Fruit fly (Drosophila melanogaster) whole organism, embryonic: ENCODE measurements around the gene Rcd2.
A peak's percentile ranks its signal among the peaks of the same experiment; 100 is the strongest.

Source experiments
- Bteb2 ChIP-seq: fragments of 200-800 bp; sonication (Bioruptor generic); optimal IDR thresholded peaks from 2 replicates; lab custom pipeline; 2016; ENCODE audit warnings: missing biosample characterization, missing genetic modification characterization
- CG10147 ChIP-seq: fragments of 200-800 bp; sonication (Bioruptor generic); optimal IDR thresholded peaks from 2 replicates; lab custom pipeline; 2019; ENCODE audit warnings: missing biosample characterization, mild to moderate bottlenecking, missing genetic modification characterization, moderate library complexity
- CG10431 ChIP-seq: fragments of 200-800 bp; sonication (Bioruptor generic); optimal IDR thresholded peaks from 3 replicates; lab custom pipeline; 2018; ENCODE audit warnings: missing biosample characterization, mild to moderate bottlenecking, missing genetic modification characterization
- CG12219 ChIP-seq: fragments of 200-800 bp; sonication (Bioruptor generic); optimal IDR thresholded peaks from 3 replicates; lab custom pipeline; 2018; ENCODE audit warnings: missing biosample characterization, mild to moderate bottlenecking, missing genetic modification characterization
- CG14710 ChIP-seq: fragments of 200-800 bp; sonication (Bioruptor generic); optimal IDR thresholded peaks from 3 replicates; lab custom pipeline; 2019; ENCODE audit warnings: missing biosample characterization, mild to moderate bottlenecking, missing genetic modification characterization, moderate library complexity
- CG1647 ChIP-seq: fragments of 200-800 bp; sonication (Bioruptor generic); optimal IDR thresholded peaks from 3 replicates; lab custom pipeline; 2016; ENCODE audit warnings: missing biosample characterization, missing genetic modification characterization
- CG18619 ChIP-seq: fragments of 200-800 bp; sonication (Bioruptor generic); optimal IDR thresholded peaks from 3 replicates; lab custom pipeline; 2017; ENCODE audit warnings: missing biosample characterization, mild to moderate bottlenecking, missing genetic modification characterization
- CG2202 ChIP-seq: fragments of 200-800 bp; sonication (Bioruptor generic); optimal IDR thresholded peaks from 2 replicates; lab custom pipeline; 2018; ENCODE audit warnings: missing biosample characterization, mild to moderate bottlenecking, missing genetic modification characterization
- CG30020 ChIP-seq: fragments of 200-800 bp; optimal IDR thresholded peaks from 2 replicates; lab custom pipeline; 2019; ENCODE audit warnings: missing biosample characterization, mild to moderate bottlenecking, missing genetic modification characterization, moderate library complexity
- CG30403 ChIP-seq: fragments of 200-800 bp; sonication (Bioruptor generic); optimal IDR thresholded peaks from 3 replicates; lab custom pipeline; 2016; ENCODE audit warnings: missing biosample characterization, missing genetic modification characterization
- CG32532 ChIP-seq: fragments of 200-800 bp; sonication (Bioruptor generic); IDR thresholded peaks from 2 replicates; pipeline ENCODE4 v1.3.6; 2022; ENCODE audit warnings: missing biosample characterization, missing genetic modification characterization
- CG3847 ChIP-seq: fragments of 200-800 bp; sonication (Bioruptor generic); IDR thresholded peaks from 2 replicates; pipeline ENCODE4 v1.3.6; 2022; ENCODE audit warnings: missing biosample characterization, missing genetic modification characterization
- CG3995 ChIP-seq: fragments of 200-800 bp; sonication (Bioruptor generic); optimal IDR thresholded peaks from 3 replicates; lab custom pipeline; 2016; ENCODE audit warnings: missing biosample characterization, missing genetic modification characterization
- CG4360 ChIP-seq: fragments of 200-800 bp; sonication (Bioruptor generic); IDR thresholded peaks from 2 replicates; pipeline ENCODE4 v1.3.6; 2022; ENCODE audit warnings: missing biosample characterization, missing genetic modification characterization
- CG5180 ChIP-seq: fragments of 200-800 bp; sonication (Bioruptor generic); optimal IDR thresholded peaks from 3 replicates; lab custom pipeline; 2017; ENCODE audit warnings: missing biosample characterization, missing genetic modification characterization, mild to moderate bottlenecking, moderate library complexity, missing genetic modification reagents
- CG5953 ChIP-seq: fragments of 200-800 bp; sonication (Bioruptor generic); IDR thresholded peaks from 2 replicates; pipeline ENCODE4 v1.3.6; 2022; ENCODE audit warnings: missing biosample characterization, missing genetic modification characterization
- CG6272 ChIP-seq: fragments of 200-800 bp; sonication (Bioruptor generic); IDR thresholded peaks from 2 replicates; pipeline ENCODE4 v1.3.6; 2022; ENCODE audit warnings: missing biosample characterization, missing genetic modification characterization
- CG6654 ChIP-seq: fragments of 200-800 bp; sonication (Bioruptor generic); optimal IDR thresholded peaks from 2 replicates; lab custom pipeline; 2017; ENCODE audit warnings: missing biosample characterization, mild to moderate bottlenecking, missing genetic modification characterization
- CG6765 ChIP-seq: fragments of 200-800 bp; sonication (Bioruptor generic); optimal IDR thresholded peaks from 3 replicates; lab custom pipeline; 2017; ENCODE audit warnings: missing biosample characterization, mild to moderate bottlenecking, missing genetic modification characterization
- CG9609 ChIP-seq: fragments of 200-800 bp; sonication (Bioruptor generic); optimal IDR thresholded peaks from 3 replicates; lab custom pipeline; 2016; ENCODE audit warnings: missing biosample characterization, missing genetic modification characterization
- CHES-1-like ChIP-seq: fragments of 200-800 bp; sonication (Bioruptor generic); optimal IDR thresholded peaks from 2 replicates; lab custom pipeline; 2016; ENCODE audit warnings: missing biosample characterization, missing genetic modification characterization
- CoRest ChIP-seq: fragments of 200-800 bp; sonication (Bioruptor generic); optimal IDR thresholded peaks from 3 replicates; lab custom pipeline; 2018; ENCODE audit warnings: missing biosample characterization, mild to moderate bottlenecking, missing genetic modification characterization, moderate library complexity
- E2f2 ChIP-seq: fragments of 200-800 bp; sonication (Bioruptor generic); IDR thresholded peaks from 2 replicates; pipeline ENCODE4 v1.3.6; 2022; ENCODE audit warnings: missing biosample characterization, missing genetic modification characterization
- Eip74EF ChIP-seq, 2 experiments: fragments of 200-800 bp in 1 of 2; fragments of >200 bp in 1 of 2; sonication (Bioruptor generic) in 1 of 2; optimal IDR thresholded peaks; 2 replicates each; lab custom pipeline; 2017 to 2019; ENCODE audit warnings: missing biosample characterization in 2 of 2, missing genetic modification characterization in 2 of 2, mild to moderate bottlenecking in 1 of 2, moderate library complexity in 1 of 2
- H2.0 ChIP-seq: fragments of 200-800 bp; sonication (Bioruptor generic); IDR thresholded peaks from 2 replicates; pipeline ENCODE4 v1.3.6; 2022; ENCODE audit warnings: missing biosample characterization, missing genetic modification characterization
- HHEX ChIP-seq: fragments of 200-800 bp; sonication (Bioruptor generic); optimal IDR thresholded peaks from 3 replicates; lab custom pipeline; 2017; ENCODE audit warnings: missing biosample characterization, mild to moderate bottlenecking, missing genetic modification characterization, missing genetic modification reagents
- HLH4C ChIP-seq: fragments of 200-800 bp; sonication (Bioruptor generic); IDR thresholded peaks from 3 replicates; pipeline ENCODE4 v1.3.6; 2022; ENCODE audit warnings: missing biosample characterization, missing genetic modification characterization; ENCODE audit not compliant: partially characterized antibody
- Mad ChIP-seq: fragments of 200-800 bp; sonication (Bioruptor generic); optimal IDR thresholded peaks from 2 replicates; lab custom pipeline; 2016; ENCODE audit warnings: missing biosample characterization, missing genetic modification characterization
- Nf-YC ChIP-seq: fragments of 200-800 bp; optimal IDR thresholded peaks from 3 replicates; lab custom pipeline; 2019; ENCODE audit warnings: missing biosample characterization, mild to moderate bottlenecking, missing genetic modification characterization, moderate library complexity
- Ssrp ChIP-seq: fragments of 200-800 bp; sonication (Bioruptor generic); optimal IDR thresholded peaks from 2 replicates; lab custom pipeline; 2018; ENCODE audit warnings: missing biosample characterization, mild to moderate bottlenecking, missing genetic modification characterization, moderate library complexity
- Xbp1 ChIP-seq: fragments of 200-800 bp; sonication (Bioruptor generic); optimal IDR thresholded peaks from 3 replicates; lab custom pipeline; 2016; ENCODE audit warnings: missing biosample characterization, mild to moderate bottlenecking, missing genetic modification characterization
- bab2 ChIP-seq: fragments of 200-800 bp; sonication (Bioruptor generic); optimal IDR thresholded peaks from 2 replicates; lab custom pipeline; 2016; ENCODE audit warnings: missing biosample characterization, missing genetic modification characterization
- danr ChIP-seq: fragments of 200-800 bp; sonication (Bioruptor generic); IDR thresholded peaks from 2 replicates; pipeline ENCODE4 v1.3.6; 2022; ENCODE audit warnings: missing biosample characterization, missing genetic modification characterization
- gfzf ChIP-seq: fragments of 200-800 bp; sonication (Bioruptor generic); optimal IDR thresholded peaks from 2 replicates; lab custom pipeline; 2016; ENCODE audit warnings: missing biosample characterization, mild to moderate bottlenecking, missing genetic modification characterization, moderate library complexity
- kni ChIP-seq: fragments of 200-800 bp; sonication (Bioruptor generic); optimal IDR thresholded peaks from 3 replicates; lab custom pipeline; 2017; ENCODE audit warnings: mild to moderate bottlenecking, missing biosample characterization, missing genetic modification reagents, missing genetic modification characterization
- lov ChIP-seq, 2 experiments: fragments of 200-800 bp in 1 of 2; fragments of >200 bp in 1 of 2; sonication (Bioruptor generic) in 1 of 2; IDR thresholded peaks in 1 of 2; optimal IDR thresholded peaks in 1 of 2; 2 replicates in 1 of 2; 3 replicates in 1 of 2; pipeline versions ENCODE4 v1.3.6 to Lab custom; 2017 to 2022; ENCODE audit warnings: missing biosample characterization in 1 of 2, missing genetic modification characterization in 1 of 2
- mirr ChIP-seq: fragments of 200-800 bp; sonication (Bioruptor generic); optimal IDR thresholded peaks from 3 replicates; lab custom pipeline; 2018; ENCODE audit warnings: missing biosample characterization, mild to moderate bottlenecking, missing genetic modification characterization
- p53 ChIP-seq: fragments of 200-800 bp; sonication (Bioruptor generic); optimal IDR thresholded peaks from 2 replicates; lab custom pipeline; 2016; ENCODE audit warnings: missing biosample characterization, missing genetic modification characterization
- pan ChIP-seq, 4 experiments: fragments of >200 bp in 3 of 4; fragments of 200-800 bp in 1 of 4; sonication (Bioruptor generic) in 1 of 4; optimal IDR thresholded peaks in 3 of 4; IDR thresholded peaks in 1 of 4; 2 replicates each; pipeline versions ENCODE4 v1.3.6 to Lab custom; 2017 to 2022; ENCODE audit warnings: missing biosample characterization in 2 of 4, missing genetic modification characterization in 2 of 4, mixed read lengths in 1 of 4
- pnt ChIP-seq: fragments of 200-800 bp; sonication (Bioruptor generic); optimal IDR thresholded peaks from 3 replicates; lab custom pipeline; 2016; ENCODE audit warnings: missing biosample characterization, missing genetic modification characterization
- repo ChIP-seq: fragments of 200-800 bp; sonication (Bioruptor generic); optimal IDR thresholded peaks from 2 replicates; lab custom pipeline; 2016; ENCODE audit warnings: missing biosample characterization, missing genetic modification characterization
- ro ChIP-seq: fragments of 200-800 bp; sonication (Bioruptor generic); IDR thresholded peaks from 2 replicates; pipeline ENCODE4 v1.3.6; 2022; ENCODE audit warnings: missing biosample characterization, missing genetic modification characterization
- slbo ChIP-seq: fragments of 200-800 bp; sonication (Bioruptor generic); IDR thresholded peaks from 2 replicates; pipeline ENCODE4 v1.3.6; 2022; ENCODE audit warnings: missing biosample characterization, missing genetic modification characterization
- slou ChIP-seq: fragments of 200-800 bp; sonication (Bioruptor generic); optimal IDR thresholded peaks from 3 replicates; lab custom pipeline; 2016; ENCODE audit warnings: missing biosample characterization, missing genetic modification characterization
- so ChIP-seq: fragments of 200-800 bp; sonication (Bioruptor generic); IDR thresholded peaks from 3 replicates; pipeline ENCODE4 v1.3.6; 2022; ENCODE audit warnings: missing biosample characterization, missing genetic modification characterization
- ssp ChIP-seq: fragments of 200-800 bp; sonication (Bioruptor generic); IDR thresholded peaks from 2 replicates; pipeline ENCODE4 v1.3.6; 2022; ENCODE audit warnings: missing biosample characterization, missing genetic modification characterization
- tio ChIP-seq: fragments of 200-800 bp; sonication (Bioruptor generic); optimal IDR thresholded peaks from 2 replicates; lab custom pipeline; 2017; ENCODE audit warnings: missing biosample characterization, missing genetic modification characterization, inconsistent platforms
- zfh2 ChIP-seq: fragments of 200-800 bp; sonication (Bioruptor generic); optimal IDR thresholded peaks from 2 replicates; lab custom pipeline; 2016; ENCODE audit warnings: missing biosample characterization, missing genetic modification characterization

Gene Rcd2

DNA sequence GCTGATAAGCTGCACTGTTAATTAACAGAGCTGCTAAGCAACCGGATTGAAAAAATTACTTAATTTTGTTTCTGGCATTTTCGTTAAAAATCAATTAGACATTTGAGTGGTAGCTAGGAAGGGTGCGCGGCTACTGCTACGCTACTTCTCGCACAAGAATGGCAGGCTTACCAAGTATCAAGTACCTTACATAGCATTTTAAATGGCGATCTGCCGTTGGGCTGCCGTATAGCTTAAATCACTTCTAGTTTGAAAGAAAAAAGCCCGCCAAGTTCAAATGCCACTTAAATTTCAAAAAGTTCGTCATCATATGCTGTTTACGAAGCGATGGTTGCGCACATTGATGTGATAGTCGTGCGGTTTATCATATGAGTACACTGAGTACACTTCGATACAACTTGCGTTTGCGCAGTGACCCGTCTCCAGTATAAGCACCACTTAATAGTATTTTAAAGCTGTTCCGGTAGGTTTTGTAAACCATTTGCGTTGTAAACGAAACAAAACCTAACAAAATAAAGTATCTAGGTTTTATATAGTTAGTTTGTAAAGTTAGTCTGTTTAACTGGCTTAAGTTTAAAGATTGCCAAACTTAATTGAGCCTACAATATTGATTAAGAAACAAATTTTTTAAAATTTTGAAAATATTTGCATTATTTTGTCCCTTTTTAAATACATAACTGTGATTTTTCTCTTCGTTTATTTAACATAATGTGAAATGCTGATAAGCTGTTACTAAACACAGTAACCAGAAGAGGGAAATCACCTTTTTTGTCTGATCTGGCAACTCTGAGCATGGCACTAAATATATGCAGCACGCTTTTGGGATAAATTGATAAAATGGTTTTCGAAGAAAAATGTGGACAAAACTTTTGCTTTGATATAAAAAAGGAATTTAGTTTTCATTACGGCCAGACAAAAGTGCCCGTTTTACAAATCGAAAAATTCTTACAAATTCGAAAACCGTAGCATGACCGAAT lies 1.0 kb upstream of the Rcd2 start (continued):
- TF ChIP-seq kni (no peak), CG9609 (no peak), pnt (no peak), CG18619 (GFP tag; lab: Kevin White, UChicago) (no peak), H2.0 (no peak), slbo (GFP tag; lab: Robert Waterston, UW) (no peak), CG3847 (GFP tag; lab: Robert Waterston, UW) (peak; percentile 36; the same call in 1 of the 2 replicates), CG10147 (GFP tag; lab: Kevin White, UChicago) (no peak), Mad (no peak), CG6654 (GFP tag; lab: Kevin White, UChicago) (no peak), CG3995 (GFP tag; lab: Kevin White, UChicago) (peak; percentile 96), gfzf (GFP tag; lab: Kevin White, UChicago) (no peak), CG1647 (GFP tag; lab: Kevin White, UChicago) (no peak), ssp (GFP tag; lab: Robert Waterston, UW) (no peak), CG32532 (GFP tag; lab: Robert Waterston, UW) (no peak), slou (GFP tag; lab: Kevin White, UChicago) (no peak), Xbp1 (no peak), CG2202 (no peak), CG6765 (GFP tag; lab: Kevin White, UChicago) (no peak), Eip74EF (GFP tag; optimal IDR thresholded peaks at IDR 0.05; lab: Kevin White, UChicago) (no peak), CoRest (tag; lab: Kevin White, UChicago) (no peak), tio (no peak), CG14710 (tag; lab: Kevin White, UChicago) (no peak), HHEX (GFP tag; lab: Kevin White, UChicago) (no peak), CG30403 (GFP tag; lab: Kevin White, UChicago) (no peak), CG10431 (GFP tag; lab: Kevin White, UChicago) (no peak), p53 (GFP tag; lab: Kevin White, UChicago) (no peak), HLH4C (GFP tag; lab: Robert Waterston, UW) (no peak), CG4360 (GFP tag; lab: Robert Waterston, UW) (no peak), CG12219 (GFP tag; lab: Kevin White, UChicago) (no peak), mirr (GFP tag; lab: Kevin White, UChicago) (no peak), bab2 (GFP tag; lab: Kevin White, UChicago) (no peak), ro (no peak), CHES-1-like (GFP tag; lab: Kevin White, UChicago) (no peak), Nf-YC (tag; lab: Kevin White, UChicago) (no peak), zfh2 (GFP tag; lab: Kevin White, UChicago) (no peak), so (GFP tag; lab: Robert Waterston, UW) (no peak), danr (no peak), Ssrp (tag; lab: Kevin White, UChicago) (no peak), E2f2 (GFP tag; lab: Robert Waterston, UW) (peak; percentile 85), repo (GFP tag; lab: Kevin White, UChicago) (no peak), Bteb2 (GFP tag; lab: Kevin White, UChicago) (no peak), pan (optimal IDR thresholded peaks at IDR 0.05; lab: Kevin White, UChicago) (no peak), pan (GFP tag; optimal IDR thresholded peaks at IDR 0.05 in 1 of 2, IDR thresholded peaks at IDR 0.05 in 1 of 2) (no peak), CG30020 (tag; lab: Kevin White, UChicago) (no peak), CG5953 (GFP tag; lab: Robert Waterston, UW) (no peak), CG5180 (GFP tag; lab: Kevin White, UChicago) (no peak), lov (optimal IDR thresholded peaks at IDR 0.05; lab: Kevin White, UChicago) (no peak), lov (GFP tag; IDR thresholded peaks at IDR 0.05; lab: Robert Waterston, UW) (no peak), CG6272 (GFP tag; lab: Robert Waterston, UW) (no peak)
